Worm (Caenorhabditis elegans) whole organism, mixed stage, embryonic: ENCODE results near the gene Y54G2A.19.

Source experiments
- bed-3 ChIP-seq: fragments of 200-800 bp; sonication (Bioruptor generic); optimal IDR thresholded peaks from 3 replicates; lab custom pipeline; 2018; ENCODE audit warnings: mild to moderate bottlenecking, missing genetic modification characterization, moderate library complexity, missing compliant biosample characterization
- ceh-39 ChIP-seq: fragments of 150-350 bp; optimal IDR thresholded peaks from 2 replicates; lab custom pipeline; 2014; ENCODE audit warnings: missing biosample characterization, missing genetic modification characterization
- ceh-83 ChIP-seq: fragments of 200-800 bp; sonication (Bioruptor generic); optimal IDR thresholded peaks from 2 replicates; lab custom pipeline; 2018; ENCODE audit warnings: mild to moderate bottlenecking, missing genetic modification characterization, missing compliant biosample characterization
- ces-1 ChIP-seq: fragments of 150-350 bp; optimal IDR thresholded peaks from 2 replicates; lab custom pipeline; 2014; ENCODE audit warnings: missing biosample characterization, missing genetic modification reagents, missing genetic modification characterization
- cnd-1 ChIP-seq: fragments of 200-800 bp; sonication (Bioruptor generic); optimal IDR thresholded peaks from 2 replicates; lab custom pipeline; 2018; ENCODE audit warnings: mild to moderate bottlenecking, missing genetic modification characterization, missing compliant biosample characterization
- drap-1 ChIP-seq: fragments of 200-800 bp; sonication (Bioruptor generic); optimal IDR thresholded peaks from 3 replicates; lab custom pipeline; 2018; ENCODE audit warnings: mild to moderate bottlenecking, missing genetic modification characterization, missing compliant biosample characterization
- elt-1 ChIP-seq: sonication (generic microtip); optimal IDR thresholded peaks from 2 replicates; lab custom pipeline; 2017; ENCODE audit warnings: missing genetic modification characterization, mild to moderate bottlenecking, missing compliant biosample characterization, antibody characterized with exemption, moderate library complexity, borderline replicate concordance; ENCODE audit not compliant: insufficient read depth
- flh-1 ChIP-seq: fragments of 200-800 bp; sonication (Bioruptor generic); optimal IDR thresholded peaks from 2 replicates; lab custom pipeline; 2018; ENCODE audit warnings: mild to moderate bottlenecking, missing genetic modification characterization, moderate library complexity, missing compliant biosample characterization
- ham-2 ChIP-seq: fragments of 200-800 bp; sonication (Bioruptor generic); optimal IDR thresholded peaks from 2 replicates; lab custom pipeline; 2018; ENCODE audit warnings: mild to moderate bottlenecking, missing genetic modification characterization, missing compliant biosample characterization
- hlh-1 ChIP-seq: fragments of 150-350 bp; optimal IDR thresholded peaks from 2 replicates; lab custom pipeline; 2014; ENCODE audit warnings: missing biosample characterization, missing genetic modification reagents, missing genetic modification characterization
- lin-13 ChIP-seq: fragments of 150-350 bp; optimal IDR thresholded peaks from 2 replicates; lab custom pipeline; 2014; ENCODE audit warnings: missing biosample characterization, missing genetic modification characterization
- mep-1 ChIP-seq: fragments of 150-350 bp; optimal IDR thresholded peaks from 2 replicates; lab custom pipeline; 2017; ENCODE audit warnings: missing biosample characterization, missing genetic modification reagents, missing genetic modification characterization, inconsistent platforms
- pha-4 ChIP-seq: fragments of 150-350 bp; optimal IDR thresholded peaks from 2 replicates; lab custom pipeline; 2018; ENCODE audit warnings: missing biosample characterization, missing genetic modification reagents, missing genetic modification characterization
- snpc-4 ChIP-seq: fragments of 150-350 bp; optimal IDR thresholded peaks from 2 replicates; lab custom pipeline; 2014; ENCODE audit warnings: missing biosample characterization, missing genetic modification characterization
- unc-120 ChIP-seq: sonication (generic microtip); optimal IDR thresholded peaks from 2 replicates; lab custom pipeline; 2017; ENCODE audit warnings: missing genetic modification characterization, missing compliant biosample characterization; ENCODE audit not compliant: poor library complexity, severe bottlenecking
- unc-39 ChIP-seq: fragments of 150-350 bp; optimal IDR thresholded peaks from 2 replicates; lab custom pipeline; 2014; ENCODE audit warnings: missing biosample characterization, missing genetic modification characterization
- zip-8 ChIP-seq: fragments of 150-350 bp; optimal IDR thresholded peaks from 2 replicates; lab custom pipeline; 2014; ENCODE audit warnings: missing biosample characterization, missing genetic modification characterization

The Y54G2A.19 gene

ce11 chrIV:2846264-2846663 lies 48.3 kb downstream of the Y54G2A.19 start, which contains the start of gene Y54G2A.40:
Gene Y54G2A.40 (plus strand): TSS chrIV:2846476.
- TF ChIP-seq pha-4 (tag; lab: Kevin White, UChicago) (peak; percentile 33), ces-1 (no peak)
- TF ChIP-seq, all 35 proteins: peak for 1

- TF ChIP-seq cnd-1 (tag; lab: Kevin White, UChicago), result no peak
- no peak for TF ChIP-seq zip-8 (tag; lab: Kevin White, UChicago)
- no peak for TF ChIP-seq unc-120 (tag; lab: Kevin White, UChicago)
- no peak for TF ChIP-seq ces-1
- no peak for TF ChIP-seq hlh-1 (tag; lab: Kevin White, UChicago)
- no peak for TF ChIP-seq elt-1
- TF ChIP-seq unc-39 (tag; lab: Kevin White, UChicago), result no peak
- TF ChIP-seq lin-13 (tag; lab: Kevin White, UChicago), result no peak
- no peak for TF ChIP-seq flh-1 (GFP tag; lab: Kevin White, UChicago)
- TF ChIP-seq bed-3, result no peak
- no peak for TF ChIP-seq ham-2 (GFP tag; lab: Kevin White, UChicago)
- TF ChIP-seq ceh-83 (GFP tag; lab: Kevin White, UChicago), result no peak
- TF ChIP-seq ceh-39 (tag; lab: Kevin White, UChicago), result no peak
- TF ChIP-seq mep-1, result no peak
- TF ChIP-seq snpc-4 (tag; lab: Kevin White, UChicago), result no peak
- no peak for TF ChIP-seq drap-1 (GFP tag; lab: Kevin White, UChicago)
Measured at ce11 chrIV:2843882-2844281, 50.6 kb downstream of the Y54G2A.19 start, which contains the start of gene Y54G2A.15. Gene Y54G2A.15 (minus strand): TSS chrIV:2843982.
